Worm (Caenorhabditis elegans) whole organism, early embryonic: Measurements from ENCODE around the gene math-37.

Source experiments
- B0310.2 ChIP-seq: sonication (generic microtip); optimal IDR thresholded peaks from 2 replicates; lab custom pipeline; 2016; ENCODE audit warnings: mild to moderate bottlenecking, missing genetic modification characterization, missing compliant biosample characterization
- F13C5.2 ChIP-seq: sonication (generic microtip); optimal IDR thresholded peaks from 2 replicates; lab custom pipeline; 2017; ENCODE audit warnings: mild to moderate bottlenecking, missing genetic modification characterization, inconsistent platforms, missing compliant biosample characterization
- aly-1 ChIP-seq: sonication (generic microtip); optimal IDR thresholded peaks from 2 replicates; lab custom pipeline; 2016; ENCODE audit warnings: missing genetic modification characterization, missing compliant biosample characterization
- ama-1 ChIP-seq: fragments of 150-350 bp; optimal IDR thresholded peaks from 2 replicates; lab custom pipeline; 2014
- ceh-13 ChIP-seq: fragments of 200-800 bp; sonication (Bioruptor generic); optimal IDR thresholded peaks from 2 replicates; lab custom pipeline; 2018; ENCODE audit warnings: mild to moderate bottlenecking, missing genetic modification characterization, missing compliant biosample characterization
- ceh-36 ChIP-seq: sonication (generic microtip); optimal IDR thresholded peaks from 2 replicates; lab custom pipeline; 2016; ENCODE audit warnings: missing genetic modification characterization, inconsistent platforms, missing compliant biosample characterization
- ets-7 ChIP-seq: sonication (generic microtip); optimal IDR thresholded peaks from 2 replicates; lab custom pipeline; 2016; ENCODE audit warnings: missing genotype, missing genetic modification characterization, missing compliant biosample characterization
- hmbx-1 ChIP-seq: sonication (generic microtip); optimal IDR thresholded peaks from 2 replicates; lab custom pipeline; 2016; ENCODE audit warnings: mild to moderate bottlenecking, missing genetic modification characterization, missing compliant biosample characterization
- hmg-4 ChIP-seq: fragments of 200-800 bp; sonication (Bioruptor generic); optimal IDR thresholded peaks from 2 replicates; lab custom pipeline; 2018; ENCODE audit warnings: mild to moderate bottlenecking, missing genetic modification characterization, missing compliant biosample characterization
- sea-1 ChIP-seq: fragments of 200-800 bp; sonication (Bioruptor generic); conservative IDR thresholded peaks from 2 replicates; pipeline ENCODE4 v1.3.6; 2022; ENCODE audit warnings: missing genetic modification characterization, missing compliant biosample characterization
- tbx-11 ChIP-seq: fragments of 200-800 bp; sonication (Bioruptor generic); IDR thresholded peaks from 2 replicates; pipeline ENCODE4 v1.3.6; 2022; ENCODE audit warnings: missing genetic modification characterization, missing compliant biosample characterization
- tra-4 ChIP-seq: sonication (generic microtip); optimal IDR thresholded peaks from 2 replicates; lab custom pipeline; 2017; ENCODE audit warnings: missing genetic modification characterization, missing compliant biosample characterization

DNA sequence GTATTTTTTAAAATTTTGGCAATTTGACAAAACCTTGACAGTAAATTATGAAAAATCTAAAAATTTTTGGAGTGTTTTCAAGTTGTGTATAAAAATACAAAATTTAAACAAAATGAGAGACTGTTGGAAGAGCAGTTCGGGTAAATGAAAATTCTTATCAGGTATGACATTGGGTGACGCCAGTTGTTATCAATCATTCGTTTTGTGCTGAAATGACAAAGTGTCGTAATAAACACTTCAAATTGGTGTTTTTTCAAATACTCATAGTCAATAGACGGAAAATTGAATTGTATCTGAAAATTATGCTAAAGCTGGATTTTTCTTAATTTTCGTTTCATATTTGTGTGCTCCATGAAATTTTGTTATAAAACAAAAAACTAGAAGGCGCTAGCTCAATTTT is 771 bp upstream of the math-37 start:
- TF ChIP-seq tbx-11 (GFP tag; lab: Robert Waterston, UW) (no peak), aly-1 (tag; lab: Kevin White, UChicago) (no peak), ceh-13 (GFP tag; lab: Kevin White, UChicago) (no peak), hmg-4 (GFP tag; lab: Kevin White, UChicago) (no peak), ets-7 (tag; lab: Kevin White, UChicago) (no peak), hmbx-1 (tag; lab: Kevin White, UChicago) (no peak), ama-1 (lab: Kevin White, UChicago) (no peak), ceh-36 (tag; lab: Kevin White, UChicago) (no peak), tra-4 (tag; lab: Kevin White, UChicago) (no peak), B0310.2 (tag; lab: Kevin White, UChicago) (no peak), sea-1 (GFP tag; lab: Robert Waterston, UW) (no peak), F13C5.2 (no peak)
